Worm (Caenorhabditis elegans) whole organism, L4/young adult: ENCODE data around the gene F14D2.7.

Experiments
- dao-5 ChIP-seq: sonication (generic microtip); optimal IDR thresholded peaks from 2 replicates; lab custom pipeline; 2016; ENCODE audit warnings: missing genotype, missing genetic modification characterization, moderate library complexity, missing compliant biosample characterization
- him-1 ChIP-seq: sonication (generic microtip); optimal IDR thresholded peaks from 2 replicates; lab custom pipeline; 2016; ENCODE audit warnings: missing genotype, missing genetic modification reagents, missing genetic modification characterization, missing compliant biosample characterization

DNA sequence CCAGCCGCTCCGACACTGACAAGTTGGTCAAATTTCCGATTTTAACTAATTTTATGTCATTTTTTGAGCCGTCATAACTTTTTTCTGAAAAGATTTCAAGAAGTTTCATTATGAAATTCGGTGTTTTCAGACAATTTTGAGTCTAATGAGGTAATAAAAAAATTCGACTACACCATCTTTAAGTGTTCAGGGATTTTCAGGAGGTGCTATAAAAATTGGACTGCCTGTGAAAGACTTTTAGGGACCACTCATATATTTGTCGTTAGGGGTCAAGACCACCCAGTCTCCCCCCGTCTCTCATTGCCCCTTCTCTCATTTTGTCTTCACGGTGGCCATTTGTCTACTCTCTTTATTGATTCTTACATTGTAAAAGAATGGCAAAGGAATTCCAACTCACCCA is 36.3 kb upstream of the F14D2.7 start, which contains the start of gene bath-10:
- TF ChIP-seq him-1 (tag; lab: Kevin White, UChicago) = no peak
- TF ChIP-seq dao-5 (tag; lab: Kevin White, UChicago) = no peak
